Worm (Caenorhabditis elegans) whole organism, dauer: ENCODE results near the gene cyp-14A4.

Experiments
- unc-62 ChIP-seq: sonication (generic microtip); optimal IDR thresholded peaks from 2 replicates; lab custom pipeline; 2017; ENCODE audit warnings: missing biosample characterization, missing genetic modification reagents, missing genetic modification characterization

The cyp-14A4 gene

ce11 chrX:13284091-13284490 is at the start of gene cyp-14A4:
Gene cyp-14A4 (minus strand): TSS chrX:13284197.
- TF ChIP-seq unc-62: no peak

ce11 chrX:13331386-13331785 is 47.4 kb upstream of the cyp-14A4 start, which contains the start of gene sir-2.3:
Gene sir-2.3 (plus strand): TSS chrX:13331686.
- no peak for TF ChIP-seq unc-62

ce11 chrX:13328868-13329267 is 44.9 kb upstream of the cyp-14A4 start:
- no peak for TF ChIP-seq unc-62

- no peak for TF ChIP-seq unc-62
Observed at ce11 chrX:13328034-13328433, 44.0 kb upstream of the cyp-14A4 start, which contains the start of gene sir-2.2. Gene sir-2.2 (plus strand): TSS chrX:13328067.

- no peak for TF ChIP-seq unc-62
Observed at ce11 chrX:13325039-13325438, 41.0 kb upstream of the cyp-14A4 start.

DNA sequence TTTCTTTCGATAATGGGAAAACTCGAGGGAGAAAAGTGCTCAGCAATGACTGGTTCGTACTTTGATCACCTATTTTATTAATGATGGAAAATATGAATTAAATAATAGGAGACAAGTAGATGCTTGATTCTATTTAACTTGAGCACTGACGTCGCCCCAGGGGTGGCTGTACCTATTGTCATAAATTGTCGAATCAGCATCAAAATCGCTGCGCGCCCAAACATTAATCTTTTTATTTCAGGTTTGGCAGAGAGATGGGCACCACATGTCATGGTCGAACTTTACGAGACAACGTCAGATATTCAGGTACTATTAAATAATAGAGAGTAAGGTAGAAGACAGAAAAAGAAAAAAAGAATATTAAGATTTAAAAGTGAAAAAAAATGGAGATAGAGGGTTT is 40.3 kb upstream of the cyp-14A4 start:
- no peak for TF ChIP-seq unc-62

- no peak for TF ChIP-seq unc-62
Observed at ce11 chrX:13323697-13324096, 39.7 kb upstream of the cyp-14A4 start.

DNA sequence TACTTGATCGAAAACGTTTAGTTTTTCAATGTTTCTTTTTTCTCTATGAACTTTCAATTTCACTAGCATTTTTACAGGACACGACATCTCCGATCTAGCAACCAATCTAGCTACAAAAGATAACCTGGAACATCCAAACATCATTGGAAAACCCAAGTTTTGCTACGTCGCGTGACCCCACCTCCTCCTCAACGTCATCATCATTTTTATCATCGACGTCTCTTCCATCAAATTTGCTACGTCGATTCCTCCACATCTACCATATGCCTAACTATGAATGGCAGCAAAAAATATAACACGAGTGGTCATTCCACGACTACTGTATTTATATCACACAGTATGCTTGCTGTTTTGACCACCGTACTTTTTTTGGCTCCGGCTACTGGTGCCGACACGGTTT is 38.9 kb upstream of the cyp-14A4 start, which contains the start of gene F46G10.2:
F46G10.2 (plus strand) TSS at position 78 of the 400 bp plus-strand sequence.
- no peak for TF ChIP-seq unc-62

DNA sequence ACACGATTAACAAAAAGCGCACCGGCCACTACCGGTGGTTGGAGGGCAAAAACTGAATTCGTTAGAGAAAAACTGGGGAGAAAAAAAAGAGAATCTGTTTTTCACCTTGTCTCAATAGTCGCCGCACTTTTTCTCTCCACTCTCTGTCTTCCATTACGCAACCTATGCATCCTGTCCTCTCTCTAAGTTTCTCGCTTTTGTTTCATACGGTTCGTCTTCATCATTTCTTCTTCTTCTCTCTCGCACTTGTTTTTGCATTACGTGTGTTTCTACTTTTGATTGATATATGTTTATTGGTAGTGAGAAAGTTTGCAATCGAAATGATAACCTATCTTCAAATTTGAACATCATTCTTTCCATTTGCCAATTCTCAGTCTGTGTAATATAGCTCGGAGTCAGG is 36.6 kb upstream of the cyp-14A4 start:
- TF ChIP-seq unc-62: no peak

- no peak for TF ChIP-seq unc-62
Observed at ce11 chrX:13318316-13318715, 34.3 kb upstream of the cyp-14A4 start.

- TF ChIP-seq unc-62: no peak
Observed at ce11 chrX:13317532-13317931, 33.5 kb upstream of the cyp-14A4 start.

DNA sequence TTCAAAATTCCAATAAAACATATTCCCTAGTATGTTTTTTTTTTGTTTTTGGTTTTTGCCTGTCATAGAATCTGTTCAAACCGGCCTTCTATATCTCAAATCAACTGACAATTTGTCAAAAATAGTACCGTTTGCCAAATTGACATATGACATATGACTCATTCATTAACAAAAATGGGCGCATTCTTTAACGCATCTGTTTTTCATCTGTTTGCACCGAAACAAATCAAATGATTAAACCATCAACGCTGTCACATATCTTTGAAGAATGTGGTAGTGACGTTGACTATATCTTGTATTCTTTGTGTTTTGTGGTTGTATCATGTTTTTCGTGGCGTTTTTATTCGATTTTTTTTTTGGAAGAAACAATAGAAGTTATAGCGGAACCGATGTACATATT is 31.1 kb upstream of the cyp-14A4 start:
- TF ChIP-seq unc-62: no peak

ce11 chrX:13311641-13312423 is 27.8 kb upstream of the cyp-14A4 start, which contains the start of gene F46G10.1:
Gene F46G10.1 (minus strand): TSS chrX:13311755.
- no peak for TF ChIP-seq unc-62

DNA sequence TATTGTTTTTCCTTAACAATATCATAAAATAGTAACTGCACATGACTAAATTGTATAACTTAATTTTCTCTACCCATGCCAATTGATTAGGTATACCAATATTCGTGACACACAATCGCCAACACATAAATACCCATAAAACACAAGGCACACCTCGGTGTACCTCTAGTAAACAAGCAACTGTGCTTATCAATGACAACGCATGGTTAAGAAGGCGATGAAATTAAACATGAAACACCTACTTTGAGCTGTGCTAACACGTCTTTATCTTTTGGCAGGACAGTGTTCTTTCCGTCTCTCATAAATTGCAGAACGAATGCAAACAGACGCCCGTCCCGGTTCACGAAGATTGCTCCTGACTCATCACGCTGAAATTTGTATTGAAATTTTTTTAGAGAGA is 26.8 kb upstream of the cyp-14A4 start:
- no peak for TF ChIP-seq unc-62

ce11 chrX:13308745-13309144 is 24.7 kb upstream of the cyp-14A4 start, which contains the start of gene srxa-8:
Gene srxa-8 (minus strand): TSS chrX:13308845.
- no peak for TF ChIP-seq unc-62

- TF ChIP-seq unc-62: no peak
Observed at ce11 chrX:13307852-13308251, 23.9 kb upstream of the cyp-14A4 start.

ce11 chrX:13306869-13307446 is 23.0 kb upstream of the cyp-14A4 start:
- no peak for TF ChIP-seq unc-62

DNA sequence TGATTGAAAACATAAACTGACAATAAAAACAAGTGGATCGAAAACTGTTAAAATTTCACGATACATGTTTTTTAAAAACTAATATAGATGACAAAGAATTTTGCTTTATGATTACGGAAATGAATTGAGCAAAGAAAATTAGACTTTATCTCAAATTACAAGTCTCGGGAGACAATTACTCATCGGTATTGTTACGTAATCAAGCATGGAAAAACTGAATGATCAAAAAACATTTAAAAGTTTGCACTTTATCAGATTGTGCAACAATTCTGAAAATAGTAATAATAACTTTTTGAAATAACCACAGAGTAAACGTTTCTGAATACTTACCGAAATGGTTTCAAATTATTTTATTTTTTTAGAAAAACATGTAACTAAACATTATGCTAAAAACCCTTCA is 21.8 kb upstream of the cyp-14A4 start, which contains the start of gene srd-43:
srd-43 (minus strand) TSS at position 66 of the 400 bp plus-strand sequence.
- no peak for TF ChIP-seq unc-62
